Fruit fly (Drosophila melanogaster): ENCODE results near the gene CG9981.
A peak's percentile ranks its signal among the peaks of the same experiment; 100 is the strongest.

The CG9981 gene

dm6 chrX:16441245-16441644 is 36.3 kb upstream of the CG9981 start, which contains the start of the genes Cdc50 and rngo (continued):
- peak; percentile 40 for TF ChIP-seq HmgD (GFP tag; optimal IDR thresholded peaks at IDR 0.05)
- TF ChIP-seq crp (GFP tag; optimal IDR thresholded peaks at IDR 0.05) = peak in 1 of 2 experiments; percentile 28
- peak; percentile 98 for TF ChIP-seq sna (GFP tag; IDR thresholded peaks at IDR 0.05; ENCODE audit: partially characterized antibody)
- TF ChIP-seq CG42726 (GFP tag; IDR thresholded peaks at IDR 0.05; ENCODE audit: partially characterized antibody) = peak; percentile 74; the same call in 1 of the 2 replicates
- peak; percentile 61 for TF ChIP-seq CG17385 (GFP tag; optimal IDR thresholded peaks at IDR 0.05)
- TF ChIP-seq CG31365 (tag; optimal IDR thresholded peaks at IDR 0.05) = no peak
- peak; percentile 21 for TF ChIP-seq CG7786 (GFP tag; optimal IDR thresholded peaks at IDR 0.05)
- peak; percentile 99 for TF ChIP-seq HLH4C (GFP tag; IDR thresholded peaks at IDR 0.05; ENCODE audit: partially characterized antibody)
- peak; percentile 60 for TF ChIP-seq Max (GFP tag; optimal IDR thresholded peaks at IDR 0.05)
- peak; percentile 27 for TF ChIP-seq Mes4 (GFP tag; optimal IDR thresholded peaks at IDR 0.05)
- TF ChIP-seq tna (GFP tag; IDR thresholded peaks at IDR 0.05; ENCODE audit: partially characterized antibody) = peak; percentile 92
- TF ChIP-seq CG9215 (GFP tag; IDR thresholded peaks at IDR 0.05) = no peak
- TF ChIP-seq CG30020 (tag; optimal IDR thresholded peaks at IDR 0.05) = peak; percentile 64
- no peak for TF ChIP-seq unpg (GFP tag; optimal IDR thresholded peaks at IDR 0.05)
- TF ChIP-seq CG2712 (tag; optimal IDR thresholded peaks at IDR 0.05) = peak; percentile 64
- peak; percentile 4 for TF ChIP-seq exex (tag; optimal IDR thresholded peaks at IDR 0.05)
- TF ChIP-seq ssp (GFP tag; IDR thresholded peaks at IDR 0.05) = no peak
- no peak for TF ChIP-seq grau (tag; optimal IDR thresholded peaks at IDR 0.05)
- TF ChIP-seq CG3281 (GFP tag; optimal IDR thresholded peaks at IDR 0.05) = peak; percentile 33
- no peak for TF ChIP-seq D19B (GFP tag; optimal IDR thresholded peaks at IDR 0.05)
- TF ChIP-seq amos (GFP tag; IDR thresholded peaks at IDR 0.05; ENCODE audit: partially characterized antibody) = peak; percentile 92
- 0 out of 2 replicates have a peak, but pooled peaks have one; percentile 27 for TF ChIP-seq Adf1 (GFP tag; IDR thresholded peaks at IDR 0.05)
- peak; percentile 99 for TF ChIP-seq unc-4 (GFP tag; IDR thresholded peaks at IDR 0.05; ENCODE audit: partially characterized antibody)
- TF ChIP-seq MBD-R2 (GFP tag; IDR thresholded peaks at IDR 0.05) = peak; percentile 48
- TF ChIP-seq Xbp1 (GFP tag; optimal IDR thresholded peaks at IDR 0.05) = peak; percentile 19
- peak; percentile 38 for TF ChIP-seq CG2120 (GFP tag; optimal IDR thresholded peaks at IDR 0.05)
- peak; percentile 56 for TF ChIP-seq CG9797 (GFP tag; optimal IDR thresholded peaks at IDR 0.05)
- peak; percentile 98 for TF ChIP-seq knrl (GFP tag; IDR thresholded peaks at IDR 0.05; ENCODE audit: partially characterized antibody)
- peak; percentile 91 for TF ChIP-seq ato (GFP tag; IDR thresholded peaks at IDR 0.05; ENCODE audit: partially characterized antibody)
- no peak for TF ChIP-seq Awh (GFP tag; IDR thresholded peaks at IDR 0.05)
- TF ChIP-seq Dad (GFP tag; optimal IDR thresholded peaks at IDR 0.05) = no peak
- peak; percentile 1 for TF ChIP-seq luna (GFP tag; optimal IDR thresholded peaks at IDR 0.05)
- TF ChIP-seq trem (tag; optimal IDR thresholded peaks at IDR 0.05) = peak; percentile 72
- peak; percentile 39 for TF ChIP-seq jumu (GFP tag; optimal IDR thresholded peaks at IDR 0.05)
- peak; percentile 63 for TF ChIP-seq Dp (GFP tag; optimal IDR thresholded peaks at IDR 0.05)
- peak; percentile 38 to 89 for TF ChIP-seq tll (GFP tag; optimal IDR thresholded peaks at IDR 0.05)
- TF ChIP-seq lbe (GFP tag; optimal IDR thresholded peaks at IDR 0.05) = peak; percentile 70
- TF ChIP-seq ATbp (GFP tag; optimal IDR thresholded peaks at IDR 0.05) = no peak
- peak; percentile 67 for TF ChIP-seq row (GFP tag; IDR thresholded peaks at IDR 0.05)
- TF ChIP-seq grn (GFP tag; optimal IDR thresholded peaks at IDR 0.05) = peak; percentile 34
- TF ChIP-seq Fer1 (GFP tag; optimal IDR thresholded peaks at IDR 0.05) = peak; percentile 31
- TF ChIP-seq Rfx (GFP tag; IDR thresholded peaks at IDR 0.05) = 0 out of 2 replicates have a peak, but pooled peaks have one; percentile 10
- TF ChIP-seq E2f2 (GFP tag; IDR thresholded peaks at IDR 0.05) = peak; percentile 75
- peak; percentile 5 to 46 for TF ChIP-seq dpn (GFP tag; optimal IDR thresholded peaks at IDR 0.05)
- TF ChIP-seq CTCF (GFP tag; optimal IDR thresholded peaks at IDR 0.05) = peak; percentile 46
- TF ChIP-seq Dll (GFP tag; IDR thresholded peaks at IDR 0.05; ENCODE audit: partially characterized antibody) = peak; percentile 99
- peak; percentile 90 for TF ChIP-seq Sin3A (optimal IDR thresholded peaks at IDR 0.05)
- 0 out of 3 replicates have a peak, but pooled peaks have one; percentile 25 for TF ChIP-seq CG34422 (GFP tag; IDR thresholded peaks at IDR 0.05)
- peak; percentile 92 for TF ChIP-seq CG7963 (GFP tag; IDR thresholded peaks at IDR 0.05; ENCODE audit: partially characterized antibody)
- peak; percentile 99 for TF ChIP-seq CG16813 (GFP tag; IDR thresholded peaks at IDR 0.05; ENCODE audit: partially characterized antibody)
